Worm (Caenorhabditis elegans) whole organism, late embryonic: ENCODE measurements around the gene ZK1307.1.

Source experiments
- ama-1 ChIP-seq: fragments of 150-350 bp; optimal IDR thresholded peaks from 2 replicates; lab custom pipeline; 2014
- ceh-6 ChIP-seq: fragments of 200-800 bp; sonication (Bioruptor generic); optimal IDR thresholded peaks from 2 replicates; lab custom pipeline; 2018; ENCODE audit warnings: mild to moderate bottlenecking, missing genetic modification characterization, missing compliant biosample characterization
- ets-4 ChIP-seq: sonication (generic microtip); optimal IDR thresholded peaks from 2 replicates; lab custom pipeline; 2016; ENCODE audit warnings: missing genetic modification characterization, missing compliant biosample characterization
- eyg-1 ChIP-seq: sonication (generic microtip); optimal IDR thresholded peaks from 2 replicates; lab custom pipeline; 2016; ENCODE audit warnings: missing genotype, missing genetic modification characterization, missing compliant biosample characterization

- TF ChIP-seq ama-1 (lab: Kevin White, UChicago) (no peak), eyg-1 (no peak), ets-4 (no peak), ceh-6 (GFP tag; lab: Kevin White, UChicago) (no peak)
These were observed 1.7 kb downstream of the ZK1307.1 start, which contains the start of gene ZK1307.2 for ce11 chrII:9653679-9654078.
